Worm (Caenorhabditis elegans): ENCODE measurements around the gene die-1.

- no peak for TF ChIP-seq nhr-25 (tag; optimal IDR thresholded peaks at IDR 0.05)
- no peak for TF ChIP-seq nhr-237 (tag; optimal IDR thresholded peaks at IDR 0.05)
- no peak for TF ChIP-seq unc-62 (GFP tag; optimal IDR thresholded peaks at IDR 0.05)
- no peak for TF ChIP-seq zag-1 (tag; optimal IDR thresholded peaks at IDR 0.05)
- no peak for TF ChIP-seq sma-3 (GFP tag; optimal IDR thresholded peaks at IDR 0.05)
- TF ChIP-seq lsy-2 (tag; optimal IDR thresholded peaks at IDR 0.05): no peak
- no peak for TF ChIP-seq ama-1 (optimal IDR thresholded peaks at IDR 0.05)
- no peak for TF ChIP-seq snpc-4 (tag; optimal IDR thresholded peaks at IDR 0.05)
- no peak for TF ChIP-seq nhr-10 (tag; optimal IDR thresholded peaks at IDR 0.05)
These were observed 39.2 kb upstream of the die-1 start, which contains the start of gene ZK945.6 for ce11 chrII:10106870-10107269.

Measured in whole organism, L2 larva.